Fruit fly (Drosophila melanogaster): ENCODE data around the gene Kap-alpha1.

- no peak for TF ChIP-seq ttk (optimal IDR thresholded peaks at IDR 0.05)
- no peak for TF ChIP-seq Myc (optimal IDR thresholded peaks at IDR 0.05)
- TF ChIP-seq insv (optimal IDR thresholded peaks at IDR 0.05): no peak
- TF ChIP-seq h (optimal IDR thresholded peaks at IDR 0.05): no peak
Measured at dm6 chr3L:19792717-19793437, 14.2 kb upstream of the Kap-alpha1 start.

All from Kc167 (cell line).